Worm (Caenorhabditis elegans) whole organism, late embryonic: Measurements from ENCODE around the gene acr-8.

Source experiments
- C08G9.2 ChIP-seq: sonication (generic microtip); optimal IDR thresholded peaks from 2 replicates; lab custom pipeline; 2016; ENCODE audit warnings: mild to moderate bottlenecking, missing genetic modification characterization, moderate library complexity, missing compliant biosample characterization
- K09A11.1 ChIP-seq: sonication (generic microtip); optimal IDR thresholded peaks from 2 replicates; lab custom pipeline; 2017; ENCODE audit warnings: antibody characterized with exemption, mild to moderate bottlenecking, missing genetic modification characterization, missing compliant biosample characterization; ENCODE audit not compliant: insufficient read depth
- Y22D7AL.16 ChIP-seq: sonication (generic microtip); optimal IDR thresholded peaks from 2 replicates; lab custom pipeline; 2016; ENCODE audit warnings: missing genetic modification characterization, missing compliant biosample characterization
- ahr-1 ChIP-seq: sonication (generic microtip); optimal IDR thresholded peaks from 2 replicates; lab custom pipeline; 2016; ENCODE audit warnings: missing genetic modification characterization, missing compliant biosample characterization
- ceh-14 ChIP-seq: sonication (generic microtip); optimal IDR thresholded peaks from 2 replicates; lab custom pipeline; 2016; ENCODE audit warnings: missing genotype, missing genetic modification characterization, missing compliant biosample characterization
- ceh-18 ChIP-seq: sonication (generic microtip); optimal IDR thresholded peaks from 2 replicates; lab custom pipeline; 2016; ENCODE audit warnings: missing genetic modification characterization, missing compliant biosample characterization
- ceh-19 ChIP-seq: fragments of 200-800 bp; sonication (Bioruptor generic); optimal IDR thresholded peaks from 2 replicates; lab custom pipeline; 2018; ENCODE audit warnings: mild to moderate bottlenecking, missing genetic modification characterization, missing compliant biosample characterization
- ceh-24 ChIP-seq: sonication (generic microtip); optimal IDR thresholded peaks from 2 replicates; lab custom pipeline; 2016; ENCODE audit warnings: mild to moderate bottlenecking, missing genetic modification characterization, missing compliant biosample characterization
- ceh-30 ChIP-seq: fragments of 150-350 bp; optimal IDR thresholded peaks from 2 replicates; lab custom pipeline; 2014; ENCODE audit warnings: missing biosample characterization, missing genetic modification characterization
- ceh-31 ChIP-seq: sonication (generic microtip); optimal IDR thresholded peaks from 2 replicates; lab custom pipeline; 2016; ENCODE audit warnings: missing genetic modification characterization, missing compliant biosample characterization
- ceh-34 ChIP-seq: sonication (generic microtip); optimal IDR thresholded peaks from 2 replicates; lab custom pipeline; 2016; ENCODE audit warnings: mild to moderate bottlenecking, missing genetic modification characterization, missing compliant biosample characterization
- ceh-48 ChIP-seq: sonication (generic microtip); optimal IDR thresholded peaks from 2 replicates; lab custom pipeline; 2016; ENCODE audit warnings: missing genetic modification characterization, inconsistent platforms, missing compliant biosample characterization
- ceh-6 ChIP-seq: fragments of 200-800 bp; sonication (Bioruptor generic); optimal IDR thresholded peaks from 2 replicates; lab custom pipeline; 2018; ENCODE audit warnings: mild to moderate bottlenecking, missing genetic modification characterization, missing compliant biosample characterization
- ceh-9 ChIP-seq: sonication (generic microtip); optimal IDR thresholded peaks from 2 replicates; lab custom pipeline; 2016; ENCODE audit warnings: mild to moderate bottlenecking, missing genetic modification characterization, inconsistent platforms, missing compliant biosample characterization
- dmd-4 ChIP-seq: sonication (generic microtip); optimal IDR thresholded peaks from 2 replicates; lab custom pipeline; 2016; ENCODE audit warnings: borderline replicate concordance, missing genetic modification characterization, missing compliant biosample characterization
- elt-2 ChIP-seq: sonication (generic microtip); optimal IDR thresholded peaks from 2 replicates; lab custom pipeline; 2016; ENCODE audit warnings: missing genetic modification reagents, missing genetic modification characterization, missing compliant biosample characterization
- eyg-1 ChIP-seq: sonication (generic microtip); optimal IDR thresholded peaks from 2 replicates; lab custom pipeline; 2016; ENCODE audit warnings: missing genotype, missing genetic modification characterization, missing compliant biosample characterization
- fax-1 ChIP-seq: sonication (generic microtip); optimal IDR thresholded peaks from 2 replicates; lab custom pipeline; 2016; ENCODE audit warnings: missing genotype, missing genetic modification characterization, missing compliant biosample characterization
- fkh-10 ChIP-seq: fragments of 150-350 bp; optimal IDR thresholded peaks from 2 replicates; lab custom pipeline; 2014; ENCODE audit warnings: missing biosample characterization, missing genetic modification reagents, missing genetic modification characterization
- gmeb-2 ChIP-seq: sonication (generic microtip); optimal IDR thresholded peaks from 2 replicates; lab custom pipeline; 2016; ENCODE audit warnings: missing genetic modification characterization, inconsistent platforms, missing compliant biosample characterization
- hlh-15 ChIP-seq: sonication (generic microtip); optimal IDR thresholded peaks from 2 replicates; lab custom pipeline; 2016; ENCODE audit warnings: missing genetic modification characterization, missing compliant biosample characterization
- hlh-30 ChIP-seq: sonication (generic microtip); optimal IDR thresholded peaks from 2 replicates; lab custom pipeline; 2017; ENCODE audit warnings: antibody characterized with exemption, missing genetic modification characterization, missing compliant biosample characterization; ENCODE audit not compliant: insufficient read depth
- hlh-6 ChIP-seq: sonication (generic microtip); optimal IDR thresholded peaks from 2 replicates; lab custom pipeline; 2016; ENCODE audit warnings: missing genotype, missing genetic modification characterization, missing compliant biosample characterization
- hlh-8 ChIP-seq: sonication (generic microtip); optimal IDR thresholded peaks from 2 replicates; lab custom pipeline; 2016; ENCODE audit warnings: missing genotype, missing genetic modification characterization, missing compliant biosample characterization
- lim-6 ChIP-seq: sonication (generic microtip); optimal IDR thresholded peaks from 2 replicates; lab custom pipeline; 2016; ENCODE audit warnings: missing genetic modification characterization, missing compliant biosample characterization
- lin-11 ChIP-seq: fragments of 200-800 bp; sonication (Bioruptor generic); optimal IDR thresholded peaks from 2 replicates; lab custom pipeline; 2018; ENCODE audit warnings: mild to moderate bottlenecking, missing genetic modification characterization, missing compliant biosample characterization
- madf-2 ChIP-seq: sonication (generic microtip); optimal IDR thresholded peaks from 2 replicates; lab custom pipeline; 2017; ENCODE audit warnings: missing genetic modification characterization, missing compliant biosample characterization
- nfya-1 ChIP-seq: sonication (generic microtip); optimal IDR thresholded peaks from 2 replicates; lab custom pipeline; 2017; ENCODE audit warnings: missing genetic modification characterization, mild to moderate bottlenecking, missing compliant biosample characterization, antibody characterized with exemption, moderate library complexity
- npax-4 ChIP-seq: sonication (generic microtip); optimal IDR thresholded peaks from 2 replicates; lab custom pipeline; 2016; ENCODE audit warnings: missing genetic modification characterization, missing compliant biosample characterization
- pag-3 ChIP-seq: sonication (generic microtip); optimal IDR thresholded peaks from 2 replicates; lab custom pipeline; 2016; ENCODE audit warnings: missing compliant biosample characterization, missing genetic modification characterization, borderline replicate concordance
- pax-1 ChIP-seq: fragments of 150-350 bp; optimal IDR thresholded peaks from 2 replicates; lab custom pipeline; 2014; ENCODE audit warnings: missing biosample characterization, missing genetic modification characterization
- pqm-1 ChIP-seq: sonication (generic microtip); optimal IDR thresholded peaks from 2 replicates; lab custom pipeline; 2016; ENCODE audit warnings: missing genetic modification characterization, missing compliant biosample characterization
- pros-1 ChIP-seq: fragments of 150-350 bp; optimal IDR thresholded peaks from 2 replicates; lab custom pipeline; 2014; ENCODE audit warnings: missing biosample characterization, missing genetic modification reagents, missing genetic modification characterization
- ref-2 ChIP-seq: sonication (generic microtip); optimal IDR thresholded peaks from 2 replicates; lab custom pipeline; 2016; ENCODE audit warnings: missing genetic modification characterization, missing compliant biosample characterization
- rnt-1 ChIP-seq: sonication (generic microtip); optimal IDR thresholded peaks from 2 replicates; lab custom pipeline; 2016; ENCODE audit warnings: missing genetic modification characterization, missing compliant biosample characterization
- sdc-2 ChIP-seq: sonication (generic microtip); optimal IDR thresholded peaks from 2 replicates; lab custom pipeline; 2016; ENCODE audit warnings: missing genotype, missing genetic modification characterization, missing compliant biosample characterization
- sox-2 ChIP-seq: fragments of 200-800 bp; sonication (Bioruptor generic); IDR thresholded peaks from 2 replicates; pipeline ENCODE4 v1.3.6; 2022; ENCODE audit warnings: missing genetic modification reagents, missing genetic modification characterization, missing compliant biosample characterization
- sox-4 ChIP-seq: sonication (generic microtip); optimal IDR thresholded peaks from 2 replicates; lab custom pipeline; 2017; ENCODE audit warnings: mild to moderate bottlenecking, missing genetic modification characterization, inconsistent platforms, missing compliant biosample characterization
- tbx-2 ChIP-seq: sonication (generic microtip); optimal IDR thresholded peaks from 2 replicates; lab custom pipeline; 2016; ENCODE audit warnings: missing genetic modification characterization, missing compliant biosample characterization
- ttx-3 ChIP-seq: sonication (generic microtip); optimal IDR thresholded peaks from 2 replicates; lab custom pipeline; 2016; ENCODE audit warnings: missing genetic modification reagents, missing genetic modification characterization, missing compliant biosample characterization
- unc-42 ChIP-seq: sonication (generic microtip); optimal IDR thresholded peaks from 2 replicates; lab custom pipeline; 2016; ENCODE audit warnings: missing genotype, missing genetic modification characterization, missing compliant biosample characterization
- unc-55 ChIP-seq: sonication (generic microtip); optimal IDR thresholded peaks from 2 replicates; lab custom pipeline; 2017; ENCODE audit warnings: missing biosample characterization, missing genetic modification reagents, missing genetic modification characterization
- unc-86 ChIP-seq: sonication (generic microtip); optimal IDR thresholded peaks from 2 replicates; lab custom pipeline; 2016; ENCODE audit warnings: missing genetic modification characterization, missing compliant biosample characterization
- zip-5 ChIP-seq: sonication (generic microtip); optimal IDR thresholded peaks from 2 replicates; lab custom pipeline; 2016; ENCODE audit warnings: missing genetic modification characterization, missing compliant biosample characterization

acr-8 gene

ce11 chrX:10412425-10412824 is at the start of gene acr-8:
Gene acr-8, plus strand, starts transcription at chrX:10412725.
- TF ChIP-seq ceh-19 (GFP tag; lab: Kevin White, UChicago) (no peak), lin-11 (no peak), ceh-48 (tag; lab: Kevin White, UChicago) (no peak), dmd-4 (no peak), pqm-1 (tag; lab: Kevin White, UChicago) (no peak), Y22D7AL.16 (no peak), tbx-2 (tag; lab: Kevin White, UChicago) (no peak), ceh-14 (tag; lab: Kevin White, UChicago) (no peak), ceh-24 (tag; lab: Kevin White, UChicago) (no peak), gmeb-2 (tag; lab: Kevin White, UChicago) (no peak), unc-55 (GFP tag; lab: Kevin White, UChicago) (no peak), elt-2 (tag; lab: Kevin White, UChicago) (no peak), hlh-15 (tag; lab: Kevin White, UChicago) (no peak), fkh-10 (GFP tag; lab: Kevin White, UChicago) (no peak), ceh-6 (GFP tag; lab: Kevin White, UChicago) (no peak), ceh-18 (tag; lab: Kevin White, UChicago) (no peak), sox-4 (tag; lab: Kevin White, UChicago) (no peak), hlh-30 (tag; lab: Kevin White, UChicago) (no peak), ahr-1 (tag; lab: Kevin White, UChicago) (no peak)

DNA sequence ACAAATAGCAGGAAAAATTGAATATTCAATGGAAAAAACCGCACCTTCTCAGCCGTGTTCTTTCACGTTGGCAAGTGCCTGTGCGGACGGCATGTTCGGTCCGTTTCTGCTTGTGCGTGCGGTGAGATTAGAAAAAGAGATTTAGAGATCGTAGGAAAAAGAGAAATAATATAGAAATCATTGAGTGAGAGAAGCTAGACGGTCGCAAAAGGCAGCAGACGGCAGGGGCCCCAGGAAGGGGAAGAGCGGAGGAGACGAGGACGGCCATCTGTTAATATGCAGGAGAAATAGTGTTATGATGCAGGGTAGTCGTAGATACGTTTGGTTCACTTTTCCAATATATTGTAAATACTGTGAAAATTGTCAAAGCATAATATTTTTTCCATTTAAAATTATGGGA is 40.0 kb upstream of the acr-8 start, which contains the start of gene Y49A10A.2:
Y49A10A.2 (minus strand) TSS at position 109 of the 400 bp plus-strand sequence.
- TF ChIP-seq sox-4 (tag; lab: Kevin White, UChicago): no peak
- no peak for TF ChIP-seq ceh-48 (tag; lab: Kevin White, UChicago)
- TF ChIP-seq eyg-1 (tag; lab: Kevin White, UChicago): no peak
- no peak for TF ChIP-seq ttx-3 (tag; lab: Kevin White, UChicago)
- no peak for TF ChIP-seq C08G9.2
- TF ChIP-seq unc-55 (GFP tag; lab: Kevin White, UChicago): no peak
- TF ChIP-seq ceh-31 (tag; lab: Kevin White, UChicago): peak; percentile 69
- peak; percentile 13 for TF ChIP-seq ceh-14 (tag; lab: Kevin White, UChicago)
- no peak for TF ChIP-seq ceh-30 (tag; lab: Kevin White, UChicago)
- TF ChIP-seq unc-42: peak; percentile 45
- no peak for TF ChIP-seq pag-3 (tag; lab: Kevin White, UChicago)
- no peak for TF ChIP-seq unc-86 (tag; lab: Kevin White, UChicago)
- TF ChIP-seq ref-2 (tag; lab: Kevin White, UChicago): peak; percentile 39
- TF ChIP-seq ceh-9: no peak
- peak; percentile 42 for TF ChIP-seq pros-1
- TF ChIP-seq fax-1 (tag; lab: Kevin White, UChicago): no peak
- no peak for TF ChIP-seq zip-5 (tag; lab: Kevin White, UChicago)
- TF ChIP-seq hlh-6 (tag; lab: Kevin White, UChicago): peak; percentile 27
- TF ChIP-seq madf-2: no peak
- TF ChIP-seq K09A11.1 (tag; lab: Kevin White, UChicago): no peak
- TF ChIP-seq Y22D7AL.16: no peak
- peak; percentile 48 for TF ChIP-seq ceh-34 (tag; lab: Kevin White, UChicago)
- TF ChIP-seq tbx-2 (tag; lab: Kevin White, UChicago): peak; percentile 36
- TF ChIP-seq elt-2 (tag; lab: Kevin White, UChicago): peak; percentile 53
- peak; percentile 80 for TF ChIP-seq sdc-2 (tag; lab: Kevin White, UChicago)
- no peak for TF ChIP-seq pax-1 (tag; lab: Kevin White, UChicago)
- TF ChIP-seq sox-2 (GFP tag; lab: Robert Waterston, UW): no peak
- peak; percentile 12 for TF ChIP-seq rnt-1 (tag; lab: Kevin White, UChicago)
- no peak for TF ChIP-seq lim-6 (tag; lab: Kevin White, UChicago)
- no peak for TF ChIP-seq npax-4 (tag; lab: Kevin White, UChicago)
- TF ChIP-seq lin-11: no peak
- peak; percentile 61 for TF ChIP-seq nfya-1 (tag; lab: Kevin White, UChicago)
- TF ChIP-seq hlh-8 (tag; lab: Kevin White, UChicago): peak; percentile 62
- no peak for TF ChIP-seq hlh-15 (tag; lab: Kevin White, UChicago)
